Fruit fly (Drosophila melanogaster): ENCODE data around the gene Mat89Ba.

Mat89Ba gene

DNA sequence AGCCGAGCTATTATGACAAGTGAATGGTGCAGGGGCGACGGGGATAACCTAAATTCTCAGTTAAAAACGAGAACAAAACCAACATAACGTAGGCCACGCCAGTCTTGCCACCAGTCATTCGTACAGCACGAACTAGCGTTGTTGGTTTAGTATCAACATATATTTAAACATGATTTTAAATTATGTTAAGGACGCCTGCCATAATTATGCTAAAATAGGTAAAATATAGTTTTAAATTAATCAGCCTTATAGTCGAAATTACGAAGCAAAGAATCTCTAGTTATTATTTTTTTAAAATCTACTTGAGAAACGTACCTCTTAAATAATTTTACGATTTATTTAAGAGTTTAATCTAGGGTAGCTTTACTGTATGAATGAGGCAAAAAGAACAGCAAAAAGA lies 4.8 kb upstream of the Mat89Ba start:
- TF ChIP-seq CG10959 (GFP tag; IDR thresholded peaks at IDR 0.05) (no peak), Sry-β (GFP tag; optimal IDR thresholded peaks at IDR 0.05) (no peak), crol (GFP tag; IDR thresholded peaks at IDR 0.05) (0 out of 2 replicates have a peak, but pooled peaks have one; percentile 6), grau (tag; optimal IDR thresholded peaks at IDR 0.05) (peak; percentile 73), CG7786 (GFP tag; optimal IDR thresholded peaks at IDR 0.05) (no peak), disco-r (GFP tag; optimal IDR thresholded peaks at IDR 0.05) (no peak), dmrt99B (tag; optimal IDR thresholded peaks at IDR 0.05) (no peak), CG6765 (GFP tag; optimal IDR thresholded peaks at IDR 0.05) (no peak), zf30C (GFP tag; optimal IDR thresholded peaks at IDR 0.05) (no peak), CG12769 (tag; optimal IDR thresholded peaks at IDR 0.05) (no peak), nerfin-2 (GFP tag; IDR thresholded peaks at IDR 0.05; ENCODE audit: partially characterized antibody) (no peak), sens (GFP tag) (peak; percentile 13), twi (tag; optimal IDR thresholded peaks at IDR 0.05) (no peak), gt (GFP tag; IDR thresholded peaks at IDR 0.05) (no peak), maf-S (GFP tag; optimal IDR thresholded peaks at IDR 0.05) (no peak), CG13624 (GFP tag; optimal IDR thresholded peaks at IDR 0.05) (no peak), crp (GFP tag; optimal IDR thresholded peaks at IDR 0.05) (no peak), lmd (GFP tag; IDR thresholded peaks at IDR 0.05) (no peak), TFAM (GFP tag; optimal IDR thresholded peaks at IDR 0.05) (no peak), CG13296 (GFP tag; optimal IDR thresholded peaks at IDR 0.05) (no peak), CG6272 (GFP tag; IDR thresholded peaks at IDR 0.05) (no peak), Atf-2 (GFP tag; optimal IDR thresholded peaks at IDR 0.05) (no peak), CG13775 (GFP tag; optimal IDR thresholded peaks at IDR 0.05) (no peak), tap (tag; optimal IDR thresholded peaks at IDR 0.05) (no peak), abd-A (tag; optimal IDR thresholded peaks at IDR 0.05) (no peak), Hand (GFP tag; optimal IDR thresholded peaks at IDR 0.05) (no peak), CG11504 (tag; optimal IDR thresholded peaks at IDR 0.05) (peak; percentile 8), CG3163 (GFP tag; optimal IDR thresholded peaks at IDR 0.05) (no peak), Camta (GFP tag; optimal IDR thresholded peaks at IDR 0.05) (no peak), run (tag; optimal IDR thresholded peaks at IDR 0.05) (no peak), Dbx (GFP tag; IDR thresholded peaks at IDR 0.05) (no peak), oc (tag; optimal IDR thresholded peaks at IDR 0.05) (no peak), CG2678 (tag; optimal IDR thresholded peaks at IDR 0.05) (peak; percentile 16), jigr1 (GFP tag; IDR thresholded peaks at IDR 0.05) (no peak), Dek (tag; optimal IDR thresholded peaks at IDR 0.05) (no peak), Trl (optimal IDR thresholded peaks at IDR 0.05) (no peak), Trl (GFP tag; optimal IDR thresholded peaks at IDR 0.05) (no peak), CG12104 (GFP tag; optimal IDR thresholded peaks at IDR 0.05) (no peak), Lim3 (GFP tag; IDR thresholded peaks at IDR 0.05) (no peak), trem (tag; optimal IDR thresholded peaks at IDR 0.05) (no peak), tio (GFP tag; optimal IDR thresholded peaks at IDR 0.05) (no peak), CG12299 (tag; optimal IDR thresholded peaks at IDR 0.05) (no peak), CG13123 (GFP tag; optimal IDR thresholded peaks at IDR 0.05) (no peak), odd (GFP tag; optimal IDR thresholded peaks at IDR 0.05) (no peak), tna (GFP tag; IDR thresholded peaks at IDR 0.05; ENCODE audit: partially characterized antibody) (no peak), hth (optimal IDR thresholded peaks at IDR 0.05) (no peak), pan (optimal IDR thresholded peaks at IDR 0.05) (no peak), pan (GFP tag; optimal IDR thresholded peaks at IDR 0.05 in 1 of 2, IDR thresholded peaks at IDR 0.05 in 1 of 2) (no peak), sima (GFP tag; optimal IDR thresholded peaks at IDR 0.05) (no peak), CG12071 (GFP tag; optimal IDR thresholded peaks at IDR 0.05) (no peak), Aef1 (GFP tag; IDR thresholded peaks at IDR 0.05) (no peak), CG32772 (GFP tag; IDR thresholded peaks at IDR 0.05) (no peak), hkb (optimal IDR thresholded peaks at IDR 0.05) (no peak), hkb (GFP tag; IDR thresholded peaks at IDR 0.05) (no peak)
